Worm (Caenorhabditis elegans): ENCODE data around the gene C06H2.2.

- TF ChIP-seq pros-1 (tag; optimal IDR thresholded peaks at IDR 0.05) = no peak
- TF ChIP-seq ceh-6 (GFP tag; optimal IDR thresholded peaks at IDR 0.05) = no peak
- no peak for TF ChIP-seq fkh-10 (GFP tag; optimal IDR thresholded peaks at IDR 0.05)
- TF ChIP-seq pqm-1 (tag; optimal IDR thresholded peaks at IDR 0.05) = no peak
- TF ChIP-seq pha-4 (tag; optimal IDR thresholded peaks at IDR 0.05) = no peak
These were observed 2.2 kb downstream of the C06H2.2 start, which contains the start of gene jmjd-5 for ce11 chrV:11127197-11127596.
